Fruit fly (Drosophila melanogaster) whole organism, embryonic: Measurements from ENCODE around the gene VGlut.
A peak's percentile ranks its signal among the peaks of the same experiment; 100 is the strongest.

Source experiments
- Blimp-1 ChIP-seq: fragments of 200-800 bp; sonication (Bioruptor generic); optimal IDR thresholded peaks from 3 replicates; lab custom pipeline; 2018; ENCODE audit warnings: missing biosample characterization, missing genetic modification characterization, mild to moderate bottlenecking, moderate library complexity, missing genetic modification reagents
- BtbVII ChIP-seq: fragments of 200-800 bp; sonication (Bioruptor generic); optimal IDR thresholded peaks from 3 replicates; lab custom pipeline; 2017; ENCODE audit warnings: missing biosample characterization, mild to moderate bottlenecking, missing genetic modification characterization
- Bteb2 ChIP-seq: fragments of 200-800 bp; sonication (Bioruptor generic); optimal IDR thresholded peaks from 2 replicates; lab custom pipeline; 2016; ENCODE audit warnings: missing biosample characterization, missing genetic modification characterization
- CG10147 ChIP-seq: fragments of 200-800 bp; sonication (Bioruptor generic); optimal IDR thresholded peaks from 2 replicates; lab custom pipeline; 2019; ENCODE audit warnings: missing biosample characterization, mild to moderate bottlenecking, missing genetic modification characterization, moderate library complexity
- CG11398 ChIP-seq: fragments of 200-800 bp; sonication (Bioruptor generic); optimal IDR thresholded peaks from 2 replicates; lab custom pipeline; 2016; ENCODE audit warnings: missing biosample characterization, missing genetic modification characterization
- CG11504 ChIP-seq: fragments of 200-800 bp; sonication (Bioruptor generic); optimal IDR thresholded peaks from 3 replicates; lab custom pipeline; 2019; ENCODE audit warnings: missing biosample characterization, mild to moderate bottlenecking, missing genetic modification characterization, moderate library complexity
- CG12104 ChIP-seq: fragments of 200-800 bp; sonication (Bioruptor generic); optimal IDR thresholded peaks from 3 replicates; lab custom pipeline; 2016; ENCODE audit warnings: missing biosample characterization, missing genetic modification characterization
- CG13296 ChIP-seq: fragments of 200-800 bp; sonication (Bioruptor generic); optimal IDR thresholded peaks from 3 replicates; lab custom pipeline; 2018; ENCODE audit warnings: missing biosample characterization, mild to moderate bottlenecking, missing genetic modification characterization
- CG15514 ChIP-seq: fragments of 200-800 bp; sonication (Bioruptor generic); optimal IDR thresholded peaks from 3 replicates; lab custom pipeline; 2017; ENCODE audit warnings: missing biosample characterization, missing genetic modification characterization, mild to moderate bottlenecking, moderate library complexity, missing genetic modification reagents
- CG15601 ChIP-seq: fragments of 200-800 bp; sonication (Bioruptor generic); optimal IDR thresholded peaks from 3 replicates; lab custom pipeline; 2019; ENCODE audit warnings: missing biosample characterization, mild to moderate bottlenecking, missing genetic modification characterization, moderate library complexity
- CG16815 ChIP-seq: fragments of 200-800 bp; sonication (Bioruptor generic); optimal IDR thresholded peaks from 3 replicates; lab custom pipeline; 2017; ENCODE audit warnings: missing biosample characterization, mild to moderate bottlenecking, missing genetic modification characterization
- CG17829 ChIP-seq: fragments of 200-800 bp; optimal IDR thresholded peaks from 2 replicates; lab custom pipeline; 2019; ENCODE audit warnings: missing biosample characterization, mild to moderate bottlenecking, missing genetic modification characterization, moderate library complexity
- CG2120 ChIP-seq: fragments of 200-800 bp; sonication (Bioruptor generic); optimal IDR thresholded peaks from 3 replicates; lab custom pipeline; 2016; ENCODE audit warnings: missing biosample characterization, missing genetic modification characterization
- CG2202 ChIP-seq: fragments of 200-800 bp; sonication (Bioruptor generic); optimal IDR thresholded peaks from 2 replicates; lab custom pipeline; 2018; ENCODE audit warnings: missing biosample characterization, mild to moderate bottlenecking, missing genetic modification characterization
- CG2712 ChIP-seq: fragments of 200-800 bp; optimal IDR thresholded peaks from 3 replicates; lab custom pipeline; 2019; ENCODE audit warnings: missing biosample characterization, mild to moderate bottlenecking, missing genetic modification characterization, moderate library complexity
- CG2875 ChIP-seq: fragments of 200-800 bp; sonication (Bioruptor generic); optimal IDR thresholded peaks from 2 replicates; lab custom pipeline; 2017; ENCODE audit warnings: missing biosample characterization, mild to moderate bottlenecking, missing genetic modification characterization, missing genetic modification reagents
- CG2889 ChIP-seq: fragments of 200-800 bp; sonication (Bioruptor generic); IDR thresholded peaks from 3 replicates; pipeline ENCODE4 v1.3.6; 2022; ENCODE audit warnings: missing biosample characterization, missing genetic modification characterization
- CG30403 ChIP-seq: fragments of 200-800 bp; sonication (Bioruptor generic); optimal IDR thresholded peaks from 3 replicates; lab custom pipeline; 2016; ENCODE audit warnings: missing biosample characterization, missing genetic modification characterization
- CG4854 ChIP-seq: fragments of 200-800 bp; sonication (Bioruptor generic); optimal IDR thresholded peaks from 2 replicates; lab custom pipeline; 2016; ENCODE audit warnings: missing biosample characterization, missing genetic modification characterization, inconsistent platforms
- CG6175 ChIP-seq: fragments of 200-800 bp; sonication (Bioruptor generic); IDR thresholded peaks from 3 replicates; pipeline ENCODE4 v1.3.6; 2022; ENCODE audit warnings: missing biosample characterization, missing genetic modification characterization
- CG6272 ChIP-seq: fragments of 200-800 bp; sonication (Bioruptor generic); IDR thresholded peaks from 2 replicates; pipeline ENCODE4 v1.3.6; 2022; ENCODE audit warnings: missing biosample characterization, missing genetic modification characterization
- CG6791 ChIP-seq: fragments of 200-800 bp; sonication (Bioruptor generic); IDR thresholded peaks from 3 replicates; pipeline ENCODE4 v1.3.6; 2022; ENCODE audit warnings: missing biosample characterization, missing genetic modification characterization; ENCODE audit not compliant: partially characterized antibody
- CG8281 ChIP-seq: fragments of 200-800 bp; sonication (Bioruptor generic); optimal IDR thresholded peaks from 2 replicates; lab custom pipeline; 2018; ENCODE audit warnings: missing biosample characterization, mild to moderate bottlenecking, missing genetic modification characterization, moderate library complexity
- Deaf1 ChIP-seq: fragments of 200-800 bp; optimal IDR thresholded peaks from 3 replicates; lab custom pipeline; 2019; ENCODE audit warnings: missing biosample characterization, mild to moderate bottlenecking, missing genetic modification characterization, moderate library complexity
- Doc3 ChIP-seq: fragments of 200-800 bp; sonication (Bioruptor generic); IDR thresholded peaks from 3 replicates; pipeline ENCODE4 v1.3.6; 2022; ENCODE audit warnings: missing biosample characterization, missing genetic modification characterization; ENCODE audit not compliant: partially characterized antibody
- ERR ChIP-seq: fragments of 200-800 bp; sonication (Bioruptor generic); optimal IDR thresholded peaks from 2 replicates; lab custom pipeline; 2016; ENCODE audit warnings: missing biosample characterization, missing genetic modification characterization
- Gsc ChIP-seq: fragments of 200-800 bp; sonication (Bioruptor generic); IDR thresholded peaks from 2 replicates; pipeline ENCODE4 v1.3.6; 2022; ENCODE audit warnings: missing biosample characterization, missing genetic modification characterization
- Hey ChIP-seq: fragments of 200-800 bp; sonication (Bioruptor generic); optimal IDR thresholded peaks from 3 replicates; lab custom pipeline; 2018; ENCODE audit warnings: missing biosample characterization, mild to moderate bottlenecking, missing genetic modification characterization
- Hmr ChIP-seq: fragments of 200-800 bp; sonication (Bioruptor generic); optimal IDR thresholded peaks from 3 replicates; lab custom pipeline; 2017; ENCODE audit warnings: mild to moderate bottlenecking, missing biosample characterization, missing genetic modification reagents, missing genetic modification characterization
- Hr51 ChIP-seq, 2 experiments: fragments of 200-800 bp; sonication (Bioruptor generic); optimal IDR thresholded peaks; 2 replicates in 1 of 2; 3 replicates in 1 of 2; lab custom pipeline; 2016 to 2018; ENCODE audit warnings: missing biosample characterization in 2 of 2, missing genetic modification characterization in 2 of 2, mild to moderate bottlenecking in 1 of 2, moderate library complexity in 1 of 2
- Poxn ChIP-seq: fragments of 200-800 bp; sonication (Bioruptor generic); IDR thresholded peaks from 2 replicates; pipeline ENCODE4 v1.3.6; 2022; ENCODE audit warnings: missing biosample characterization, missing genetic modification characterization
- Ravus ChIP-seq: fragments of 200-800 bp; sonication (Bioruptor generic); IDR thresholded peaks from 2 replicates; pipeline ENCODE4 v1.3.6; 2022; ENCODE audit warnings: missing biosample characterization, missing genetic modification characterization
- Xrp1 ChIP-seq: fragments of 200-800 bp; sonication (Bioruptor generic); IDR thresholded peaks from 2 replicates; pipeline ENCODE4 v1.3.6; 2022; ENCODE audit warnings: missing biosample characterization, missing genetic modification characterization
- ash1 ChIP-seq: fragments of 200-800 bp; sonication (Bioruptor generic); optimal IDR thresholded peaks from 2 replicates; lab custom pipeline; 2018; ENCODE audit warnings: missing biosample characterization, mild to moderate bottlenecking, missing genetic modification characterization
- caup ChIP-seq: fragments of 200-800 bp; sonication (Bioruptor generic); optimal IDR thresholded peaks from 3 replicates; lab custom pipeline; 2017; ENCODE audit warnings: missing biosample characterization, mild to moderate bottlenecking, missing genetic modification characterization, moderate library complexity; ENCODE audit not compliant: severe bottlenecking
- dimm ChIP-seq: fragments of 200-800 bp; sonication (Bioruptor generic); IDR thresholded peaks from 2 replicates; pipeline ENCODE4 v1.3.6; 2022; ENCODE audit warnings: missing biosample characterization, missing genetic modification characterization
- ems ChIP-seq: fragments of 200-800 bp; sonication (Bioruptor generic); optimal IDR thresholded peaks from 3 replicates; lab custom pipeline; 2016; ENCODE audit warnings: missing biosample characterization, missing genetic modification characterization
- ewg ChIP-seq: fragments of 200-800 bp; sonication (Bioruptor generic); optimal IDR thresholded peaks from 3 replicates; lab custom pipeline; 2017; ENCODE audit warnings: mild to moderate bottlenecking, missing biosample characterization, missing genetic modification reagents, missing genetic modification characterization
- gcm2 ChIP-seq: fragments of 200-800 bp; sonication (Bioruptor generic); optimal IDR thresholded peaks from 2 replicates; lab custom pipeline; 2016; ENCODE audit warnings: missing biosample characterization, missing genetic modification characterization
- gem ChIP-seq: fragments of 200-800 bp; sonication (Bioruptor generic); optimal IDR thresholded peaks from 2 replicates; lab custom pipeline; 2019; ENCODE audit warnings: missing biosample characterization, mild to moderate bottlenecking, missing genetic modification characterization, moderate library complexity
- grau ChIP-seq: fragments of 200-800 bp; optimal IDR thresholded peaks from 3 replicates; lab custom pipeline; 2019; ENCODE audit warnings: missing biosample characterization, mild to moderate bottlenecking, missing genetic modification characterization, moderate library complexity
- gsb-n ChIP-seq: fragments of 200-800 bp; sonication (Bioruptor generic); optimal IDR thresholded peaks from 3 replicates; lab custom pipeline; 2018; ENCODE audit warnings: missing biosample characterization, mild to moderate bottlenecking, missing genetic modification characterization
- pho ChIP-seq: fragments of 200-800 bp; sonication (Bioruptor generic); optimal IDR thresholded peaks from 2 replicates; lab custom pipeline; 2016; ENCODE audit warnings: missing biosample characterization, missing genetic modification characterization
- salm ChIP-seq: fragments of 200-800 bp; sonication (Bioruptor generic); optimal IDR thresholded peaks from 2 replicates; lab custom pipeline; 2018; ENCODE audit warnings: missing biosample characterization, mild to moderate bottlenecking, missing genetic modification characterization
- scrt ChIP-seq: fragments of 200-800 bp; sonication (Bioruptor generic); optimal IDR thresholded peaks from 2 replicates; lab custom pipeline; 2018; ENCODE audit warnings: missing biosample characterization, mild to moderate bottlenecking, missing genetic modification characterization, moderate library complexity
- ssp ChIP-seq: fragments of 200-800 bp; sonication (Bioruptor generic); IDR thresholded peaks from 2 replicates; pipeline ENCODE4 v1.3.6; 2022; ENCODE audit warnings: missing biosample characterization, missing genetic modification characterization
- tap ChIP-seq: fragments of 200-800 bp; optimal IDR thresholded peaks from 3 replicates; lab custom pipeline; 2019; ENCODE audit warnings: missing biosample characterization, mild to moderate bottlenecking, missing genetic modification characterization, moderate library complexity
- tin ChIP-seq: fragments of 200-800 bp; sonication (Bioruptor generic); optimal IDR thresholded peaks from 3 replicates; lab custom pipeline; 2016; ENCODE audit warnings: missing biosample characterization, missing genetic modification characterization
- tll ChIP-seq, 2 experiments: fragments of 200-800 bp in 1 of 2; fragments of >200 bp in 1 of 2; sonication (Bioruptor generic) in 1 of 2; optimal IDR thresholded peaks; 2 replicates each; lab custom pipeline; 2017 to 2019; ENCODE audit warnings: missing biosample characterization in 2 of 2, missing genetic modification characterization in 2 of 2, mild to moderate bottlenecking in 1 of 2, moderate library complexity in 1 of 2
- trh ChIP-seq: fragments of 200-800 bp; sonication (Bioruptor generic); optimal IDR thresholded peaks from 2 replicates; lab custom pipeline; 2016; ENCODE audit warnings: missing biosample characterization, missing genetic modification characterization

VGlut gene

DNA sequence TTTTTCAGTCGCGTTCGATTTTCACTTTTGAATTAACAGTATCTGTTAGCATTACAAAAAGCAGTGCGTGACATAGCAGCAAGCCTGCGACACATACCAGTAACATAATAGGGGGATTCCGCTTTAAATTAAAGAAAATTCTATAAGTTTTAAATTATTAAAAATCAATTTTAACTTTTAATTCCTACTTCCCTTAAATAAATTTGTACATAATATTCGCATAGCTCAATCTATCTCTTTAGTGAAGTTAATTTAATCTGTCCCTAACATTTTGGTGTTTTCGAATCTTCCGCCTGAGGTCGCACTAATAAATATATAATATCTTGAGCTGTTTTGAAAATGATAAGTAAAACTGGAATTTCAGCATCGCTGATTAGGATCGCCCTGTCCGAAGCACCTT lies 20.4 kb downstream of the VGlut start, which contains the start of gene CG9886 (continued):
- TF ChIP-seq Deaf1 (tag; lab: Kevin White, UChicago) (peak; percentile 44), salm (tag; lab: Kevin White, UChicago) (peak; percentile 63), CG8281 (tag; lab: Kevin White, UChicago) (no peak), ems (GFP tag; lab: Kevin White, UChicago) (no peak), CG6175 (GFP tag; lab: Robert Waterston, UW) (no peak), CG30403 (peak; percentile 77), Gsc (GFP tag; lab: Robert Waterston, UW) (no peak), CG13296 (GFP tag; lab: Kevin White, UChicago) (peak; percentile 56), gcm2 (no peak), Hmr (peak; percentile 55), CG15514 (GFP tag; lab: Kevin White, UChicago) (peak; percentile 66), ash1 (GFP tag; lab: Kevin White, UChicago) (no peak), CG2712 (tag; lab: Kevin White, UChicago) (peak; percentile 85), Bteb2 (GFP tag; lab: Kevin White, UChicago) (peak; percentile 34), ERR (GFP tag; lab: Kevin White, UChicago) (no peak), Hr51 (GFP tag; optimal IDR thresholded peaks at IDR 0.05; lab: Kevin White, UChicago) (peak; percentile 3 to 78), trh (no peak), CG4854 (GFP tag; lab: Kevin White, UChicago) (no peak), CG6791 (GFP tag; lab: Robert Waterston, UW) (no peak), CG15601 (tag; lab: Kevin White, UChicago) (peak; percentile 72), CG10147 (GFP tag; lab: Kevin White, UChicago) (peak; percentile 66), tap (tag; lab: Kevin White, UChicago) (peak; percentile 68), grau (tag; lab: Kevin White, UChicago) (peak; percentile 74), CG11504 (peak; percentile 81), Blimp-1 (GFP tag; lab: Kevin White, UChicago) (peak; percentile 73), Hey (tag; lab: Kevin White, UChicago) (no peak), CG17829 (peak; percentile 79), CG2875 (GFP tag; lab: Kevin White, UChicago) (peak; percentile 42), Doc3 (GFP tag; lab: Robert Waterston, UW) (no peak), Poxn (GFP tag; lab: Robert Waterston, UW) (no peak), gsb-n (tag; lab: Kevin White, UChicago) (peak; percentile 72), ewg (peak; percentile 8), CG2202 (tag; lab: Kevin White, UChicago) (peak; percentile 39), pho (no peak), dimm (GFP tag; lab: Robert Waterston, UW) (no peak), CG2889 (GFP tag; lab: Robert Waterston, UW) (no peak), tin (GFP tag; lab: Kevin White, UChicago) (peak; percentile 67), CG16815 (GFP tag; lab: Kevin White, UChicago) (peak; percentile 20), ssp (peak; percentile 45), gem (tag; lab: Kevin White, UChicago) (peak; percentile 87), CG6272 (no peak), Xrp1 (GFP tag; lab: Robert Waterston, UW) (peak; percentile 82), caup (GFP tag; lab: Kevin White, UChicago) (peak; percentile 58), Ravus (GFP tag; lab: Robert Waterston, UW) (no peak), BtbVII (GFP tag; lab: Kevin White, UChicago) (peak; percentile 43), tll (GFP tag; optimal IDR thresholded peaks at IDR 0.05; lab: Kevin White, UChicago) (peak in 1 of 2 experiments; percentile 6), CG2120 (peak; percentile 64), scrt (GFP tag; lab: Kevin White, UChicago) (peak; percentile 34), CG11398 (GFP tag; lab: Kevin White, UChicago) (no peak), CG12104 (peak; percentile 29)
